Fruit fly (Drosophila melanogaster) whole organism: Measurements from ENCODE around the gene SNRPG.

Source experiments
- CG8478 ChIP-seq: fragments of >200 bp; optimal IDR thresholded peaks from 2 replicates; lab custom pipeline; 2018; ENCODE audit warnings: inconsistent platforms
- pan ChIP-seq: fragments of >200 bp; optimal IDR thresholded peaks from 2 replicates; lab custom pipeline; 2017
- psq ChIP-seq: fragments of >200 bp; optimal IDR thresholded peaks from 2 replicates; lab custom pipeline; 2017
- usp ChIP-seq: fragments of >200 bp; optimal IDR thresholded peaks from 2 replicates; lab custom pipeline; 2017; ENCODE audit warnings: missing biosample characterization, missing genetic modification characterization, mixed read lengths

DNA sequence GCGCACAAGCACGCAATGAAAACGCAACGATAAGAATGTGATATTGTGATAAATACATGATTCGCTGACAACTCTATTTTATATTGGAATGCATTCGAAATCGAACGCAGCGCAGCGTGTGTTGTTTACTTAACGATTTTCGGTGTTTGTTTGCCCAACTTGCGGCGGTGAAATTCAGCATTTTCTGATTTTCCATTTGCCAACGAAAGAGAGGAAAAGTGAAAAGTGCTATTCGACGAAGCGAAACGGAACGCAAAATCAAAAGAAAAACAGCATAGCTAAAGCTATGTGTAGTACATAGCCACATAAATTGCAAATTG lies 842 bp upstream of the SNRPG start:
- TF ChIP-seq usp (GFP tag; lab: Kevin White, UChicago) (no peak), psq (no peak), pan (no peak), CG8478 (no peak)
